Fruit fly (Drosophila melanogaster): ENCODE measurements around the gene Mct1.

- no peak for TF ChIP-seq CG13204 (GFP tag; optimal IDR thresholded peaks at IDR 0.05)
- no peak for TF ChIP-seq CG34367 (tag; optimal IDR thresholded peaks at IDR 0.05)
- TF ChIP-seq fd96Ca (GFP tag; IDR thresholded peaks at IDR 0.05), result no peak
- TF ChIP-seq CG8301 (tag; optimal IDR thresholded peaks at IDR 0.05), result no peak
- TF ChIP-seq CG17806 (tag; optimal IDR thresholded peaks at IDR 0.05), result no peak
- no peak for TF ChIP-seq CG8159 (tag; optimal IDR thresholded peaks at IDR 0.05)
- TF ChIP-seq D1 (tag; optimal IDR thresholded peaks at IDR 0.05), result no peak
- TF ChIP-seq CG10348 (GFP tag; IDR thresholded peaks at IDR 0.05), result no peak
- no peak for TF ChIP-seq gl (tag; optimal IDR thresholded peaks at IDR 0.05)
- TF ChIP-seq CG12605 (GFP tag; IDR thresholded peaks at IDR 0.05), result no peak
- TF ChIP-seq CG4496 (GFP tag; IDR thresholded peaks at IDR 0.05), result no peak
Observed at dm6 chrX:2184563-2184962, 4.4 kb upstream of the Mct1 start, which contains the start of the genes Nmd3 and CG17776.
